Worm (Caenorhabditis elegans) whole organism, L4/young adult: Measurements from ENCODE around the gene R05A10.8.

Experiments
- W03F9.2 ChIP-seq: fragments of 150-350 bp; optimal IDR thresholded peaks from 2 replicates; lab custom pipeline; 2014; ENCODE audit warnings: missing biosample characterization, missing genetic modification characterization
- dao-5 ChIP-seq: sonication (generic microtip); optimal IDR thresholded peaks from 2 replicates; lab custom pipeline; 2016; ENCODE audit warnings: missing genotype, missing genetic modification characterization, moderate library complexity, missing compliant biosample characterization
- him-1 ChIP-seq: sonication (generic microtip); optimal IDR thresholded peaks from 2 replicates; lab custom pipeline; 2016; ENCODE audit warnings: missing genotype, missing genetic modification reagents, missing genetic modification characterization, missing compliant biosample characterization

The R05A10.8 gene

DNA sequence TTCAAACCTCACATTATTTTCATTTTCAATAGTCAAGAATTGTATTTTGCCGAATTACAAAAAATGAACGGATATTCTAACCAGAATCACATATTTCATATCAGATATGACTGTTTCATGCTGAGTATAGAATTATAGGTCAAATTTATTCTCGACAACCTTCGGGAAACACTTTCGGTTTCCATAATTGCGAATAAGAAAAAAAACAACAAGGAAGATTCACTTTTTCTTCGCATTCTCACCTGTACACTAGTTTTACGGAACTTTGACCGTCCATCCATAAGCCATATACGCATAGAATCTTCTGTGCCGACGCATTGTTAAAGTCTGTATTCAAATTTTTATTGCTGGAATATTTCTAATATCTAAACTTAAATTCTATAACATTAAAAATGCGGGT lies 12.4 kb downstream of the R05A10.8 start, which contains the start of gene oac-37:
Gene oac-37, plus strand, starts transcription at position 301 of the 400 bp plus-strand sequence.
- TF ChIP-seq dao-5 (tag; lab: Kevin White, UChicago) = no peak
- TF ChIP-seq W03F9.2 = no peak
- no peak for TF ChIP-seq him-1 (tag; lab: Kevin White, UChicago)

DNA sequence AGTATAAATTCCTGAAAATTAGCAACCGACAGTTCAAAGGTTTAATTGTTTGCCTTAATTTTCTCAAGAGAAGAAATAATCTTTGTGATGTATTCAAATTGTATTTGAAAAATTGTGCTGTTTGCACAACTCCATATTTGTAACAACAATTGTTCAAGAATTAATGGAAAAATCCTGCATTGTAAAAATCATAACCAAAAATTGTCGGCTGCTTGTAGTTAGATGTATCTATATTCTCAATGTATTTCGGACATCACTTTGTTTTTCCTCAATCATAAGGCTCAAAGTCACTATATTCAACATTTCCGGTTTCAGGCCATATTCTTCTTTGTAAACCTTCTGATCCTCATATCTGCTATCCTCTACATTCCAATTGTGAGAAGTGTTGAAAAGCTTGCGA lies 14.9 kb downstream of the R05A10.8 start:
- TF ChIP-seq W03F9.2 = no peak
- no peak for TF ChIP-seq dao-5 (tag; lab: Kevin White, UChicago)
- TF ChIP-seq him-1 (tag; lab: Kevin White, UChicago) = no peak

DNA sequence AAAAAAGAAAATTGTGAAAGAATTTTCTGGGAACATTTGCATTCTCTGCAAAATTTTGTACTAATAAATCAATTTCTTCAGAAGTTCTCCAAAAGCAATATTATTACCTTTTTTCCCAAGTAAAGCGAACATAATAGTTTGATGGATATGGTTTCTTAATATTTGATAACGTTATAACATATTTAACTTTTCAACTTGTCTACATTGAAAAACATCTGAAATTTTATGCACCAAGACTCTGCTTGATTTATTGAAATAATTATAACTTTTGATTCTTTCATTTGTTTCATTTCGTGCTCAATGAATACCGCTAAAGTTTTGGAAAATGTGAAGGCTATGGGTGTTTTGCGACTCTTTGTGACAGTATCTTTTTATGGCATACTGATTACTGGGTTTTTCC lies 20.9 kb downstream of the R05A10.8 start, which contains the start of gene srz-31:
Gene srz-31, plus strand, starts transcription at position 301 of the 400 bp plus-strand sequence.
- TF ChIP-seq W03F9.2 = no peak

DNA sequence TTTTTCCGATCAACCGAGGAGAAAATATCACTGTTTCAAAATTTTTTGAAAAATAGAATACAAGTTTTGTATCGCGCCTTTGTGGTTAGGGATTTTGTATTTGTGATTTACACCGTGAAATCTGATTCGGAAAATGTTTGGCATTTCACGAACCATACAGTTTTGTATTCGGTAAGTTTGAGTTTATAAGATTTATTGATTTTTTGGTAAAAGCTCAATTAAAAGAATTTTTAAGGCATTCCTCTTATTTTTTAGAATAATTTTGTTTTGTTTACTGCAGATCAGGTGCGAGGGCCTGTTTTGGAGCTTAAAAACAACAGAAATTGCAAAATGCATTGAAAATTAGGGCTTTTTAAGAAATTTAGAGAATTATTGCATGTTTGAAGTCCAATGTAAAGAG lies 24.6 kb downstream of the R05A10.8 start:
- TF ChIP-seq him-1 (tag; lab: Kevin White, UChicago) = no peak
- TF ChIP-seq W03F9.2 = no peak
- no peak for TF ChIP-seq dao-5 (tag; lab: Kevin White, UChicago)

DNA sequence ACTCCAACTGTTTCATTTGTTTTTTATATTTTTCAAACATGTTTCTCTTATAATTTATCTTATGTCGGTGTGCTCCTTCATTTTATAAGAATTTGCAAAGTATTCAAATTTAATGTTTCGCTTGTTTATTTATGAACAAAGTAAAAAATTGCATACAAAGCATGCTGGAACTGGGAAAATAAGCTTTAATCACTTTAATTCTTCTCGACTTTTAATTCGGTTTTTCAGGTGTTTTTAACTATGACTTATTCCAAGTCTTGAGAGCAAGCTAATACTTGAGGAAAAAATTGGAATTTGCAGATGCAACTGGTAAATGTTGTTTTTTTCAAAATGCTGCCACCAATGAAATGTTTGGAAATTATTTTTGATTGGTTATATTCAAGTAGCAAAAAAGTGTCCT lies 26.2 kb downstream of the R05A10.8 start, which contains the start of gene srz-59:
Gene srz-59, plus strand, starts transcription at position 301 of the 400 bp plus-strand sequence.
- TF ChIP-seq him-1 (tag; lab: Kevin White, UChicago) = no peak
- TF ChIP-seq dao-5 (tag; lab: Kevin White, UChicago) = no peak
- no peak for TF ChIP-seq W03F9.2

DNA sequence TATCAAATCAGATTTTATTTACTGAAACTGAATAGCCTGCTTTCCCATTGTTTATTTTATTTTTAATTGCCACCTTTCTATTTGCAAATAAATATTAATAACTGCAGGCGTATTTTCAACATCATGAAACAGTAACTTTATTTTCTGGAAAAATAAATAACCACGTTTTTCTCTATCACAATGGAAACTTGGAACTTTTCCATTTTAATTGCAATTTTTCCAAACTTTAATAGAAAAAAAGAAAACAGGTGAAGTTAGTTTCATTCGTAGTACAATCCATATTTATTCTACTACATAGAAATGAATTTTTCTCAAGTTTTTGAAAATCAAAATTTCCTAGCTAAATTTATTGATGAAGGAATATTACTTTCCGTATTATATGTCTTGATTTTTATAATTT lies 28.9 kb downstream of the R05A10.8 start, which contains the start of gene srz-42:
Gene srz-42, plus strand, starts transcription at position 301 of the 400 bp plus-strand sequence.
- TF ChIP-seq dao-5 (tag; lab: Kevin White, UChicago) (no peak), W03F9.2 (no peak), him-1 (tag; lab: Kevin White, UChicago) (no peak)

DNA sequence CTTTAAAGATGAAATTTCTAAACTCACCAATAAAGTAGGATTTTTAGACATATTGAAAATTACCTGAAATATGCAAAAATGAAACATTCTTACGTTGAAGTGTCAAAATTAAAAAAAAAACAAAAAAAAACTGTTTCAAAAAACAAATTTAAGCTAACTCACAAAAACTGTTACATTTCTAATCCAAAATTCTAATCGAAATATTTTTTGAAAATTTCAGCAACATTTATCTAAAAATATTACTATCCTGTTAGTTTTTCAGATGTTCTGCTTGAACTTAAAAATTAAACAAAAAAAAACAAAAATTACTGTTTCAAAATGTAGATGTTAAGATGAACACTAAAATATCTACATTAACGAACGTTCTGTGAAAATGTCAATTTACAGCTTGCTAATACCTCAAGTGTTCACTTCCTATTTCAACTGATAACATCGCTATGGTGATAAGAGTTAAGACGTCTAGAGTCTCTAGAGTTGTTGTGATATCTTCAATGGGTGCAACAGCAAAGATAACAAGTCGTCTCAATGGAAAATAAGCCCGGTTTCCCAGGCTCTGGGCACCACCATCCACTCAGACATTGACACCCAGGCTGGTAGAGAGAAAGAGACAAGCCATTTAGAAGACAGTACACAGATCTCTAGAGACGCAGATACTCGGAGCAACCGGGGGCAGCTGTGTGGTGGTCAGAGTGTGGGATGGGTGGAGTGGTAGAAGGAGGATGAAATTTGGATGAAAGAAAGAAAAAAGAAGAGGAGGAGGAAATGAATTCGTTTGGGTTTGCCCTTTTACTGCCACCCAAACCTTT lies 30.0 kb downstream of the R05A10.8 start, which contains the start of gene H12I19.115:
Gene H12I19.115, minus strand, starts transcription at position 51 of the 806 bp plus-strand sequence.
- TF ChIP-seq him-1 (tag; lab: Kevin White, UChicago) = no peak
- TF ChIP-seq dao-5 (tag; lab: Kevin White, UChicago) = no peak
- TF ChIP-seq W03F9.2 = no peak

DNA sequence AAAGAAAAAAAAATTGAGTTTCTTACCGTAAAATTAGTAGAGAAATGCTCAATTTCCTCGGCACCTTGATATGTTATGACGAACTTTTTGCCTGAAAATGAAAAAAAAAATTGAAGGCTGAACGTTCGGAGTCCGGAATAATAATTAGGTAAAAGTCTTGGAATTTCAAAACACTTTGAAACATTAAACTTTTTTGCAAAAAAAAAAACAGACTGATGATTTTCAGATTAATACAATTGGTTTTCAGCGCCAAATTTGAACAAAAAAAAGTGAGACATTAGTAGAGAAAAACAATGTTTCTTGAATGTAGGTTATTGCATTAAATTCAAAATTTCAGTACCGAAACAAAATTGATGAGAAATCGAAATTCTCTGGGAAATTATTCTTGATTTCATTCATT lies 34.0 kb downstream of the R05A10.8 start, which contains the start of gene nkcc-1:
Gene nkcc-1, minus strand, starts transcription at position 101 of the 400 bp plus-strand sequence.
- no peak for TF ChIP-seq W03F9.2
- TF ChIP-seq him-1 (tag; lab: Kevin White, UChicago) = no peak
- no peak for TF ChIP-seq dao-5 (tag; lab: Kevin White, UChicago)

DNA sequence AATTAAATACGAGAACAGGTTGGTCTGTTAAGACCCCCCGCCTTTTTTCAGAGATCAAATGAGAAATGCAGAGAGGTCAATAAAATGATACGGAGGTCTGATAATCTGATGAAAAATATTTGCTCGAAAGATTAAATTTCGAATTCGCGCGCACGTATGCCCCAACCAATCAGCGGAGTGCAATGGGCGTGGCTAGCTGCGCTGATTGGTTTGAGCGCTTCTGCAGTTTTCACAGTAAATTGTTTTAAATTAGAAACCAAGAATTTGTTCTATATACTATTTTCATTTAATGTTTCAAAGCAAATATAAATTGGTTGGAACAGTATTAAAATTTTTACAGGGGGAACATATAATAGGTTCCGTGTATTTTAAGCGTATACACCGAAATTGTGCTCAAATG lies 38.7 kb downstream of the R05A10.8 start:
- TF ChIP-seq dao-5 (tag; lab: Kevin White, UChicago) (no peak), W03F9.2 (no peak), him-1 (tag; lab: Kevin White, UChicago) (no peak)

DNA sequence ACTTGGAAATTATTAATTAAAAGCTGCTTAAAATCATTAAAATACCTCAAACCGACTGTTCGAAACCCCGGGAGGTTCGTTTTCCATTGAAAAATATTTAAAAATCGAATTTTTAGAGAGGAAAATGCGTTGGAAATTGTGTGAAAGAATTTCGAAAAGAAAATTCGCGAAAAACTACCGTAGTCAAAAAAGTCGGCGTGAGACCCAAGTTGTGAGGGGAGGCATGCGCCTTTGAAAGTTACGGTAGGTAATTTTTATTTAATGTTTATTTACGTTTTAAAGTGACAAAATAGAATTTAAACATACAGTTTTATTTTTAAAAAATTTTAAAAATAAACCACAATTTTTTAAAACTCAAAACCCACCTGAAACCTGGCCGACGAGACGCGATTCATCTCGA lies 42.4 kb downstream of the R05A10.8 start:
- TF ChIP-seq dao-5 (tag; lab: Kevin White, UChicago) = no peak
- TF ChIP-seq W03F9.2 = peak; percentile 45

DNA sequence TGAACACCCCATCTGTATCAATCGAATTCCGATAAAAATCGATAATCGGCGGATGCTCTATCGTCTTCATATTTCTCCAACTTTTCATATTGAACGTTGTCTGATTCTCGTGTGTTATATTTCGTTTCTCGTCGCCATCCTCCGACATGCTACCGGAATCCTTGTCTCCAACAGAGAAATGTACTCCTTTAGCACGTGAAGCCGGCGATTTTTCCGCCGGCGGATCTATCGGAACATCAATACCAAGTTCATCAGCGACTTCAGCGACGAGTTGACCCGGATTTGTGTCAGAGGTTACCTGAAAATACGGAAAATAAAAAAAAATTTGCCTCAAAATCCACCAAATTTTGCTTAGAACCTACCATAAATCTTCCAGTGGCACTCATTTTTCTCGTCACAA lies 42.9 kb downstream of the R05A10.8 start:
- TF ChIP-seq dao-5 (tag; lab: Kevin White, UChicago) = no peak
- TF ChIP-seq W03F9.2 = no peak
- TF ChIP-seq him-1 (tag; lab: Kevin White, UChicago) = no peak

DNA sequence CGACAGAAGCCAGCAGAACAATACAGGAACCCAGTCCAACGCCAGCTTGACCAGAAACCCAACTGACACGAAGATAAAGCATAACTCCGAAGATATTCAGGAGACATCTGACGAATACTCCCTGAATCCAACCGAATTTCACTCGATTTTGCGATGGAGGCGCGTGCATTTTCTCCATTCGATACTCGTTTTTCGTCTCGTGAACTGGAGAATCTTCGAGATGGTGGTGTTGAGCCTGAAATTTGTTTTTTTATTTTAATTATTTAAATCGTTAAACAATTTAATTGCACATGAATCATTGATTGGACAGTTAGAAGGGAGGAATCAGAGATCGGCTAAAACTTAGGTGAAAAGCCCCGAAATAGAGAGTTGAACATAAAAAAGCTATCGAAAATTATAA lies 43.6 kb downstream of the R05A10.8 start:
- TF ChIP-seq him-1 (tag; lab: Kevin White, UChicago) = no peak
- TF ChIP-seq dao-5 (tag; lab: Kevin White, UChicago) = no peak
- TF ChIP-seq W03F9.2 = no peak

DNA sequence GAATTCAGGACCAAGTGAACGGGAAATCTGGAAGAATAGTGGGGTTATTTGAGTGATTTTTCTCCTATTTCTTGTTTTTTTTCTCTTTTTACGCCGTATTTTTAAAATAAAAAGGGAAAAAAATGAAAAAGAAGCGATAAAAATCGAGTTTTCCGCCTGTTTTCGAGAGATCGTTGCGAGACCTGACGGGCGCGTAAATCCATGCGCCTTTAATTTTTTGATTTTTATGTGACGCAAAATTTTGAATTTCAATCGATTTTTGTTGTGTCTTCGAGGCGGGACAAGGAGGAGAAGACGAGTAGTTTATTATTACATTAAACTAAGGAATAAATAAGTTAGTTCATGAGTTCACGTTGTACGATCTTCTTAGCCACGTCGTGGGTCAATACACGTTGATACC lies 44.4 kb downstream of the R05A10.8 start:
- TF ChIP-seq him-1 (tag; lab: Kevin White, UChicago) = no peak
- no peak for TF ChIP-seq W03F9.2
- no peak for TF ChIP-seq dao-5 (tag; lab: Kevin White, UChicago)

DNA sequence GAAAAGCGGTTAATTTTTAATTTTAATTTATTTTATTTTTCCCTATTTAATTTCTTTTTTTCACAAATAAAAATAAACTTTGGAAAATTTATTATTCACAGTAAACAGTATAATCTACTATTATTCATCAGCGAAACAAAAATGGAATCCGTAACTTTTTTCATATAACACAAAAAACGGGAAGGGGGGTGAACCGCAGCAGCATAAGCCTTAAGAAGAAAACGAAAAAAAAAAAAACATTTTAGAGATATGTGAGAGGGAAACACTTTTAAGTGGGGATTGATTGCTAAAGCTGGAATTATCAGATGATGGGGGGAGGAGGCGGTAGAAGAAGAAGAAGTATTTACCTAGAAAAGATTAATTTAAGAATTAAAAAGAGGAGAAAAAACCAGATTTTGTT lies 50.3 kb downstream of the R05A10.8 start:
- TF ChIP-seq W03F9.2 (no peak), dao-5 (tag; lab: Kevin White, UChicago) (no peak), him-1 (tag; lab: Kevin White, UChicago) (no peak)

DNA sequence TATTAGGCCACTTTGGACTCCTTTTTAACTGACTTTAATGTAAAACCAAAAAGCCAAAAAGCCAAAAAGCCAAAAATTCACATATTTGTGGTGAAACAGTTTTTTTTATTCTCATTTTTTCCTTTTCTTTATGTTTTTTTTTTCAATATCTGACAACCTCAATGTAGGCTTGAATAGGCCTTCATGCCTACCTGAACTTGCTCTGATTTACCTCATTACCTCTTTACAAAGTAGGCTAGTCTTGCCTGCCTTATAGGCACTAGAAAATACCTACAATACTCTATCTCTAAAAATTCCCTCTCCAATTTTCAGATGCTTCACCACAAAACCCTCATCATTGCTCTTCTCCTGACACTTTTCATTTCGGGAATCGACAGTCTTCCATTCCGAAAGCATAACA lies 51.7 kb downstream of the R05A10.8 start, which contains the start of gene ins-34:
Gene ins-34, plus strand, starts transcription at position 301 of the 400 bp plus-strand sequence.
- no peak for TF ChIP-seq dao-5 (tag; lab: Kevin White, UChicago)
- no peak for TF ChIP-seq him-1 (tag; lab: Kevin White, UChicago)
